Fruit fly (Drosophila melanogaster) whole organism, embryonic: ENCODE data around the gene Cyp4ac2.

Source experiments
- ATbp ChIP-seq: fragments of 200-800 bp; sonication (Bioruptor generic); optimal IDR thresholded peaks from 2 replicates; lab custom pipeline; 2017; ENCODE audit warnings: missing biosample characterization, mild to moderate bottlenecking, missing genetic modification characterization, missing genetic modification reagents
- B-H1 ChIP-seq: fragments of 200-800 bp; sonication (Bioruptor generic); IDR thresholded peaks from 3 replicates; pipeline ENCODE4 v1.3.6; 2022; ENCODE audit warnings: missing biosample characterization, missing genetic modification characterization
- BEAF-32 ChIP-seq: fragments of 200-800 bp; sonication (Bioruptor generic); optimal IDR thresholded peaks from 3 replicates; lab custom pipeline; 2017; ENCODE audit warnings: missing biosample characterization, missing genetic modification characterization, mild to moderate bottlenecking, moderate library complexity, missing genetic modification reagents
- Blimp-1 ChIP-seq: fragments of 200-800 bp; sonication (Bioruptor generic); optimal IDR thresholded peaks from 3 replicates; lab custom pipeline; 2018; ENCODE audit warnings: missing biosample characterization, missing genetic modification characterization, mild to moderate bottlenecking, moderate library complexity, missing genetic modification reagents
- CG10267 ChIP-seq: fragments of 200-800 bp; sonication (Bioruptor generic); optimal IDR thresholded peaks from 2 replicates; lab custom pipeline; 2018; ENCODE audit warnings: missing biosample characterization, mild to moderate bottlenecking, missing genetic modification characterization, moderate library complexity
- CG10979 ChIP-seq: fragments of 200-800 bp; sonication (Bioruptor generic); optimal IDR thresholded peaks from 2 replicates; lab custom pipeline; 2018; ENCODE audit warnings: missing biosample characterization, mild to moderate bottlenecking, missing genetic modification characterization, moderate library complexity
- CG11504 ChIP-seq: fragments of 200-800 bp; sonication (Bioruptor generic); optimal IDR thresholded peaks from 3 replicates; lab custom pipeline; 2019; ENCODE audit warnings: missing biosample characterization, mild to moderate bottlenecking, missing genetic modification characterization, moderate library complexity
- CG12155 ChIP-seq: fragments of 200-800 bp; sonication (Bioruptor generic); optimal IDR thresholded peaks from 3 replicates; lab custom pipeline; 2016; ENCODE audit warnings: missing biosample characterization, missing genetic modification characterization
- CG13296 ChIP-seq: fragments of 200-800 bp; sonication (Bioruptor generic); optimal IDR thresholded peaks from 3 replicates; lab custom pipeline; 2018; ENCODE audit warnings: missing biosample characterization, mild to moderate bottlenecking, missing genetic modification characterization
- CG13775 ChIP-seq: fragments of 200-800 bp; sonication (Bioruptor generic); optimal IDR thresholded peaks from 3 replicates; lab custom pipeline; 2017; ENCODE audit warnings: missing biosample characterization, mild to moderate bottlenecking, missing genetic modification characterization
- CG14965 ChIP-seq: fragments of 200-800 bp; sonication (Bioruptor generic); optimal IDR thresholded peaks from 2 replicates; lab custom pipeline; 2016; ENCODE audit warnings: missing biosample characterization, missing genetic modification characterization, borderline replicate concordance
- CG15269 ChIP-seq: fragments of 200-800 bp; sonication (Bioruptor generic); optimal IDR thresholded peaks from 2 replicates; lab custom pipeline; 2018; ENCODE audit warnings: missing biosample characterization, mild to moderate bottlenecking, missing genetic modification characterization, moderate library complexity
- CG17385 ChIP-seq: fragments of 200-800 bp; sonication (Bioruptor generic); optimal IDR thresholded peaks from 3 replicates; lab custom pipeline; 2018; ENCODE audit warnings: missing biosample characterization, mild to moderate bottlenecking, missing genetic modification characterization
- CG17568 ChIP-seq: fragments of 200-800 bp; sonication (Bioruptor generic); optimal IDR thresholded peaks from 2 replicates; lab custom pipeline; 2018; ENCODE audit warnings: missing biosample characterization, mild to moderate bottlenecking, missing genetic modification characterization, moderate library complexity
- CG2678 ChIP-seq: fragments of 200-800 bp; sonication (Bioruptor generic); optimal IDR thresholded peaks from 3 replicates; lab custom pipeline; 2019; ENCODE audit warnings: missing biosample characterization, mild to moderate bottlenecking, missing genetic modification characterization, moderate library complexity
- CG3163 ChIP-seq: fragments of 200-800 bp; sonication (Bioruptor generic); optimal IDR thresholded peaks from 3 replicates; lab custom pipeline; 2016; ENCODE audit warnings: missing biosample characterization, missing genetic modification characterization
- CG32772 ChIP-seq: fragments of 200-800 bp; sonication (Bioruptor generic); IDR thresholded peaks from 2 replicates; pipeline ENCODE4 v1.3.6; 2022; ENCODE audit warnings: missing biosample characterization, missing genetic modification characterization
- CG3281 ChIP-seq: fragments of 200-800 bp; sonication (Bioruptor generic); optimal IDR thresholded peaks from 3 replicates; lab custom pipeline; 2017; ENCODE audit warnings: missing biosample characterization, mild to moderate bottlenecking, missing genetic modification characterization
- CG34376 ChIP-seq: fragments of 200-800 bp; sonication (Bioruptor generic); optimal IDR thresholded peaks from 2 replicates; lab custom pipeline; 2018; ENCODE audit warnings: missing biosample characterization, mild to moderate bottlenecking, missing genetic modification characterization
- CG43689 ChIP-seq: fragments of 200-800 bp; sonication (Bioruptor generic); IDR thresholded peaks from 2 replicates; pipeline ENCODE4 v1.3.6; 2022; ENCODE audit warnings: missing biosample characterization, missing genetic modification characterization
- CG6254 ChIP-seq: fragments of 200-800 bp; sonication (Bioruptor generic); optimal IDR thresholded peaks from 3 replicates; lab custom pipeline; 2017; ENCODE audit warnings: mild to moderate bottlenecking, missing biosample characterization, missing genetic modification reagents, missing genetic modification characterization
- CG9727 ChIP-seq: fragments of 200-800 bp; sonication (Bioruptor generic); optimal IDR thresholded peaks from 3 replicates; lab custom pipeline; 2017; ENCODE audit warnings: missing biosample characterization, mild to moderate bottlenecking, missing genetic modification characterization
- E2f1 ChIP-seq: fragments of 200-800 bp; sonication (Bioruptor generic); IDR thresholded peaks from 2 replicates; pipeline ENCODE4 v1.3.6; 2022; ENCODE audit warnings: missing biosample characterization, missing genetic modification characterization
- E2f2 ChIP-seq: fragments of 200-800 bp; sonication (Bioruptor generic); IDR thresholded peaks from 2 replicates; pipeline ENCODE4 v1.3.6; 2022; ENCODE audit warnings: missing biosample characterization, missing genetic modification characterization
- Gug ChIP-seq: fragments of 200-800 bp; sonication (Bioruptor generic); IDR thresholded peaks from 4 replicates; pipeline ENCODE4 v1.3.6; 2022; ENCODE audit warnings: missing biosample characterization, missing genetic modification characterization
- H15 ChIP-seq: fragments of 200-800 bp; sonication (Bioruptor generic); IDR thresholded peaks from 3 replicates; pipeline ENCODE4 v1.3.6; 2022; ENCODE audit warnings: missing biosample characterization, missing genetic modification characterization
- H2.0 ChIP-seq: fragments of 200-800 bp; sonication (Bioruptor generic); IDR thresholded peaks from 2 replicates; pipeline ENCODE4 v1.3.6; 2022; ENCODE audit warnings: missing biosample characterization, missing genetic modification characterization
- Hr78 ChIP-seq, 2 experiments: fragments of 200-800 bp in 1 of 2; fragments of >200 bp in 1 of 2; sonication (Bioruptor generic) in 1 of 2; optimal IDR thresholded peaks; 2 replicates each; lab custom pipeline; 2017 to 2019; ENCODE audit warnings: missing biosample characterization in 2 of 2, missing genetic modification characterization in 2 of 2, mild to moderate bottlenecking in 1 of 2, moderate library complexity in 1 of 2
- Hsf ChIP-seq: fragments of 200-800 bp; sonication (Bioruptor generic); optimal IDR thresholded peaks from 3 replicates; lab custom pipeline; 2016; ENCODE audit warnings: missing biosample characterization, missing genetic modification characterization
- NFAT ChIP-seq: fragments of 200-800 bp; sonication (Bioruptor generic); IDR thresholded peaks from 2 replicates; pipeline ENCODE4 v1.3.6; 2022; ENCODE audit warnings: missing biosample characterization, missing genetic modification characterization
- Oli ChIP-seq: fragments of 200-800 bp; sonication (Bioruptor generic); optimal IDR thresholded peaks from 2 replicates; lab custom pipeline; 2018; ENCODE audit warnings: missing biosample characterization, mild to moderate bottlenecking, missing genetic modification characterization, moderate library complexity
- PHDP ChIP-seq: fragments of 200-800 bp; sonication (Bioruptor generic); optimal IDR thresholded peaks from 3 replicates; lab custom pipeline; 2018; ENCODE audit warnings: missing biosample characterization, mild to moderate bottlenecking, missing genetic modification characterization, moderate library complexity
- Six4 ChIP-seq: fragments of 200-800 bp; sonication (Bioruptor generic); optimal IDR thresholded peaks from 2 replicates; lab custom pipeline; 2016; ENCODE audit warnings: missing biosample characterization, missing genetic modification characterization
- Sox100B ChIP-seq: fragments of 200-800 bp; sonication (Bioruptor generic); optimal IDR thresholded peaks from 3 replicates; lab custom pipeline; 2018; ENCODE audit warnings: missing biosample characterization, mild to moderate bottlenecking, missing genetic modification characterization
- Sox102F ChIP-seq: fragments of 200-800 bp; sonication (Bioruptor generic); optimal IDR thresholded peaks from 2 replicates; lab custom pipeline; 2018; ENCODE audit warnings: missing biosample characterization, mild to moderate bottlenecking, missing genetic modification characterization, moderate library complexity
- amos ChIP-seq: fragments of 200-800 bp; sonication (Bioruptor generic); IDR thresholded peaks from 2 replicates; pipeline ENCODE4 v1.3.6; 2022; ENCODE audit warnings: missing biosample characterization, missing genetic modification characterization; ENCODE audit not compliant: partially characterized antibody
- bowl ChIP-seq: fragments of 200-800 bp; sonication (Bioruptor generic); IDR thresholded peaks from 2 replicates; pipeline ENCODE4 v1.3.6; 2022; ENCODE audit warnings: missing biosample characterization, missing genetic modification characterization
- ci ChIP-seq: fragments of 200-800 bp; sonication (Bioruptor generic); IDR thresholded peaks from 3 replicates; pipeline ENCODE4 v1.3.6; 2022; ENCODE audit warnings: missing biosample characterization, missing genetic modification characterization
- corto ChIP-seq: fragments of 200-800 bp; sonication (Bioruptor generic); optimal IDR thresholded peaks from 2 replicates; lab custom pipeline; 2016; ENCODE audit warnings: missing biosample characterization, mild to moderate bottlenecking, missing genetic modification characterization, moderate library complexity
- exex ChIP-seq: fragments of 200-800 bp; sonication (Bioruptor generic); optimal IDR thresholded peaks from 4 replicates; lab custom pipeline; 2018; ENCODE audit warnings: missing biosample characterization, mild to moderate bottlenecking, missing genetic modification characterization, moderate library complexity
- lilli ChIP-seq: fragments of 200-800 bp; sonication (Bioruptor generic); optimal IDR thresholded peaks from 3 replicates; lab custom pipeline; 2016; ENCODE audit warnings: missing biosample characterization, missing genetic modification characterization
- nmo ChIP-seq: fragments of 200-800 bp; sonication (Bioruptor generic); optimal IDR thresholded peaks from 2 replicates; lab custom pipeline; 2018; ENCODE audit warnings: missing biosample characterization, mild to moderate bottlenecking, missing genetic modification characterization, moderate library complexity
- nom ChIP-seq: fragments of 200-800 bp; sonication (Bioruptor generic); optimal IDR thresholded peaks from 2 replicates; lab custom pipeline; 2017; ENCODE audit warnings: missing biosample characterization, missing genetic modification characterization, mild to moderate bottlenecking, moderate library complexity, missing genetic modification reagents
- row ChIP-seq: fragments of 200-800 bp; sonication (Bioruptor generic); IDR thresholded peaks from 3 replicates; pipeline ENCODE4 v1.3.6; 2022; ENCODE audit warnings: missing biosample characterization, missing genetic modification characterization
- sens ChIP-seq: fragments of 200-800 bp; sonication (Bioruptor generic); peaks from one replicate; lab custom pipeline; 2016; ENCODE audit warnings: missing biosample characterization, missing genetic modification characterization
- sob ChIP-seq: fragments of 200-800 bp; sonication (Bioruptor generic); IDR thresholded peaks from 2 replicates; pipeline ENCODE4 v1.3.6; 2022; ENCODE audit warnings: missing biosample characterization, missing genetic modification characterization
- tna ChIP-seq: fragments of 200-800 bp; sonication (Bioruptor generic); IDR thresholded peaks from 2 replicates; pipeline ENCODE4 v1.3.6; 2022; ENCODE audit warnings: missing biosample characterization, missing genetic modification characterization; ENCODE audit not compliant: partially characterized antibody
- unpg ChIP-seq: fragments of 200-800 bp; sonication (Bioruptor generic); optimal IDR thresholded peaks from 3 replicates; lab custom pipeline; 2018; ENCODE audit warnings: missing biosample characterization, mild to moderate bottlenecking, missing genetic modification characterization, moderate library complexity

Cyp4ac2 gene

DNA sequence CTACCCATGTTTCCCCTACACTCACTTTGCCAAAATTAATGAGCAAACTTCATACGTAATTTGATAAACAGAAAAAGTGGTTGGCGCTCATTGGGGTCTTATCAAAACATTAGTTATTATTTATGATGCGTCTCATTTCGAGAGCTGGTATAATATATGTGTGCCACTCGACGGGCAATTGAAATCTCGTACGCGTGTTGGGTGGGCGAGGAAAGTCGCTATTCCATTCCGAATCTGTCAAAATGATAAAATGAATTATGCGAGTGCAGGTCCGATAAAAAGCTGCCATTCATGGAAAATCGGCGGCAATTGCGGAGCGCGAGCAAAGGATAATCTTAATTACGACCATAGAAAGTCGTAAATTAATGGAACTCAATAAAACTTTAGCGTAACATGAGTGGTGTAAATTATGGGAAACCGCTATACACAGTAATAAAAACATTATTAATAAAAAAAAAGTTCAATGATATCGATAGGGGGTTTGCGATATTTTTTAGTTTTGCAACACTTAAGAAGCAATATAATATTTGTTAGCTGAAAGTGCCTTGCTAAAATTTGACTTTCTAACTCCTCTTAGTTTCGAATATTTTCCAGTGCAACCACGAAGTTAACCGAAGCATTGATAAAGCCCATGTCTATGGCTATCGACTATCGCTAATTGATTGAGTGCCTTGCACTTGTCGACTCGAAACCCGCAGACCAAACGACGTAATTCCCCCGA, 23.8 kb upstream of the Cyp4ac2 start (continued):
- TF ChIP-seq CG13296 (GFP tag; lab: Kevin White, UChicago): peak; percentile 17
- peak; percentile 54; the same call in 2 of the 3 replicates for TF ChIP-seq row
- TF ChIP-seq PHDP: peak; percentile 45
- TF ChIP-seq CG14965 (GFP tag; lab: Kevin White, UChicago): no peak
- TF ChIP-seq CG12155 (GFP tag; lab: Kevin White, UChicago): no peak
- TF ChIP-seq CG13775 (GFP tag; lab: Kevin White, UChicago): peak; percentile 14
- no peak for TF ChIP-seq Six4
- TF ChIP-seq H2.0 (GFP tag; lab: Robert Waterston, UW): peak; percentile 21; the same call in 1 of the 2 replicates
- TF ChIP-seq E2f2: peak; percentile 16; the same call in 1 of the 2 replicates
- 0 out of 2 replicates have a peak, but pooled peaks have one; percentile 13 for TF ChIP-seq CG32772 (GFP tag; lab: Robert Waterston, UW)
- TF ChIP-seq CG9727 (GFP tag; lab: Kevin White, UChicago): peak; percentile 17
- TF ChIP-seq CG17385 (GFP tag; lab: Kevin White, UChicago): peak; percentile 21
- peak; percentile 9 for TF ChIP-seq Blimp-1 (GFP tag; lab: Kevin White, UChicago)
- TF ChIP-seq CG10979 (tag; lab: Kevin White, UChicago): peak; percentile 8
- TF ChIP-seq CG3163 (GFP tag; lab: Kevin White, UChicago): no peak
- no peak for TF ChIP-seq CG43689 (GFP tag; lab: Robert Waterston, UW)
- TF ChIP-seq unpg (GFP tag; lab: Kevin White, UChicago): peak; percentile 38
- 0 out of 3 replicates have a peak, but pooled peaks have one; percentile 28 for TF ChIP-seq ci (GFP tag; lab: Robert Waterston, UW)
- peak; percentile 57 for TF ChIP-seq corto (GFP tag; lab: Kevin White, UChicago)
- TF ChIP-seq CG6254 (GFP tag; lab: Kevin White, UChicago): peak; percentile 1
- peak; percentile 18 for TF ChIP-seq ATbp (GFP tag; lab: Kevin White, UChicago)
- TF ChIP-seq B-H1: peak; percentile 11; the same call in 1 of the 3 replicates
- TF ChIP-seq Sox102F (GFP tag; lab: Kevin White, UChicago): peak; percentile 24
- TF ChIP-seq E2f1 (GFP tag; lab: Robert Waterston, UW): no peak
- TF ChIP-seq CG2678 (tag; lab: Kevin White, UChicago): peak; percentile 53
- TF ChIP-seq BEAF-32 (GFP tag; lab: Kevin White, UChicago): peak; percentile 36
- TF ChIP-seq exex: peak; percentile 69
- no peak for TF ChIP-seq Sox100B (GFP tag; lab: Kevin White, UChicago)
- peak; percentile 47 for TF ChIP-seq CG34376 (GFP tag; lab: Kevin White, UChicago)
- peak; percentile 32 for TF ChIP-seq CG17568 (GFP tag; lab: Kevin White, UChicago)
- TF ChIP-seq H15 (GFP tag; lab: Robert Waterston, UW): peak; percentile 43; the same call in 1 of the 3 replicates
- 0 out of 2 replicates have a peak, but pooled peaks have one; percentile 11 for TF ChIP-seq sob (GFP tag; lab: Robert Waterston, UW)
- TF ChIP-seq NFAT (GFP tag; lab: Robert Waterston, UW): no peak
- TF ChIP-seq CG15269 (tag; lab: Kevin White, UChicago): peak; percentile 42
- TF ChIP-seq bowl (GFP tag; lab: Robert Waterston, UW): no peak
- TF ChIP-seq Hr78 (GFP tag; optimal IDR thresholded peaks at IDR 0.05; lab: Kevin White, UChicago): no peak
- TF ChIP-seq sens: peak; percentile 80
- TF ChIP-seq CG11504 (tag; lab: Kevin White, UChicago): peak; percentile 41
- peak; percentile 29 for TF ChIP-seq nmo
- no peak for TF ChIP-seq Hsf
- TF ChIP-seq tna (GFP tag; lab: Robert Waterston, UW): no peak
- no peak for TF ChIP-seq Gug (GFP tag; lab: Robert Waterston, UW)
- no peak for TF ChIP-seq nom
- TF ChIP-seq amos (GFP tag; lab: Robert Waterston, UW): 0 out of 2 replicates have a peak, but pooled peaks have one; percentile 18
- TF ChIP-seq Oli (tag; lab: Kevin White, UChicago): peak; percentile 23
- peak; percentile 1 for TF ChIP-seq CG3281 (GFP tag; lab: Kevin White, UChicago)
- peak; percentile 12 for TF ChIP-seq lilli (GFP tag; lab: Kevin White, UChicago)
- TF ChIP-seq CG10267 (tag; lab: Kevin White, UChicago): peak; percentile 33
